Worm (Caenorhabditis elegans): ENCODE measurements around the gene C01F1.5.

The C01F1.5 gene

ce11 chrII:4237701-4238214, 43.9 kb downstream of the C01F1.5 start, which contains the start of the genes fbxc-44 and C16A11.2 (continued):
- TF ChIP-seq ztf-6 (GFP tag; IDR thresholded peaks at IDR 0.05) (no peak), C06A6.2 (GFP tag; conservative IDR thresholded peaks at IDR 0.05) (no peak), aptf-2 (GFP tag; conservative IDR thresholded peaks at IDR 0.05) (no peak), hlh-26 (GFP tag; conservative IDR thresholded peaks at IDR 0.05) (no peak), nhr-27 (tag; optimal IDR thresholded peaks at IDR 0.05) (no peak), lir-1 (GFP tag; conservative IDR thresholded peaks at IDR 0.05) (no peak), C17E4.6 (GFP tag; IDR thresholded peaks at IDR 0.05) (peak; percentile 16; the same call in 1 of the 2 replicates), ztf-28 (GFP tag; IDR thresholded peaks at IDR 0.05) (no peak), T07F8.4 (tag; optimal IDR thresholded peaks at IDR 0.05) (no peak)

- TF ChIP-seq lsl-1 (GFP tag; optimal IDR thresholded peaks at IDR 0.05) (peak; percentile 72), F33H1.4 (GFP tag; IDR thresholded peaks at IDR 0.05) (peak; percentile 75), K11D2.4 (GFP tag; IDR thresholded peaks at IDR 0.05) (no peak), tlf-1 (GFP tag; optimal IDR thresholded peaks at IDR 0.05) (no peak), lin-26 (GFP tag; IDR thresholded peaks at IDR 0.05) (no peak), tbp1 (GFP tag; optimal IDR thresholded peaks at IDR 0.05) (no peak), nhr-179 (tag; optimal IDR thresholded peaks at IDR 0.05) (no peak), let-607 (tag; optimal IDR thresholded peaks at IDR 0.05) (no peak), B0336.3 (GFP tag; IDR thresholded peaks at IDR 0.05) (no peak), ztf-28 (GFP tag; IDR thresholded peaks at IDR 0.05) (no peak), Y53F4B.3 (GFP tag; IDR thresholded peaks at IDR 0.05) (no peak), xnd-1 (tag; optimal IDR thresholded peaks at IDR 0.05) (peak; percentile 63), hmg-1.2 (GFP tag; IDR thresholded peaks at IDR 0.05) (no peak), ekl-4 (GFP tag; IDR thresholded peaks at IDR 0.05) (no peak), sdz-38 (tag; optimal IDR thresholded peaks at IDR 0.05) (no peak), tbx-9 (tag; optimal IDR thresholded peaks at IDR 0.05; ENCODE audit: borderline replicate concordance) (no peak), mxl-1 (tag; optimal IDR thresholded peaks at IDR 0.05) (no peak), hlh-12 (tag; optimal IDR thresholded peaks at IDR 0.05) (no peak), lin-40 (tag; optimal IDR thresholded peaks at IDR 0.05) (no peak), atf-7 (tag; optimal IDR thresholded peaks at IDR 0.05) (no peak), zim-3 (tag; optimal IDR thresholded peaks at IDR 0.05) (no peak), unc-130 (GFP tag; optimal IDR thresholded peaks at IDR 0.05) (no peak), ets-4 (GFP tag; optimal IDR thresholded peaks at IDR 0.05) (no peak), him-1 (tag; optimal IDR thresholded peaks at IDR 0.05) (peak; percentile 24)
Observed at ce11 chrII:4235959-4236358, 45.7 kb downstream of the C01F1.5 start, which contains the start of gene fbxc-43. TSS of gene fbxc-43 (minus strand) at chrII:4235996.

- TF ChIP-seq madf-8 (GFP tag; conservative IDR thresholded peaks at IDR 0.05) (peak; percentile 22; the same call in 1 of the 2 replicates), lsl-1 (GFP tag; optimal IDR thresholded peaks at IDR 0.05) (peak; percentile 77), attf-5 (GFP tag; optimal IDR thresholded peaks at IDR 0.05) (no peak), F33H1.4 (GFP tag; IDR thresholded peaks at IDR 0.05) (peak; percentile 75), lin-54 (GFP tag; optimal IDR thresholded peaks at IDR 0.05) (peak; percentile 8), madf-6 (GFP tag; IDR thresholded peaks at IDR 0.05) (peak; percentile 78), hlh-12 (tag; optimal IDR thresholded peaks at IDR 0.05) (no peak), xnd-1 (tag; optimal IDR thresholded peaks at IDR 0.05) (peak; percentile 52)
Observed at ce11 chrII:4230816-4231435, 50.7 kb downstream of the C01F1.5 start, which contains the start of gene C16A11.10. TSS of gene C16A11.10 (plus strand) at chrII:4231385.
